Worm (Caenorhabditis elegans): Measurements from ENCODE around the gene R09E10.6.

ce11 chrIV:10243276-10243675 lies 50.7 kb downstream of the R09E10.6 start, which contains the start of gene tkt-1:
- no peak for TF ChIP-seq T22C8.4 (GFP tag; IDR thresholded peaks at IDR 0.05)
- no peak for TF ChIP-seq ztf-29 (GFP tag; IDR thresholded peaks at IDR 0.05)
- no peak for TF ChIP-seq flt-1 (GFP tag; IDR thresholded peaks at IDR 0.05)
- no peak for TF ChIP-seq klf-2 (GFP tag; conservative IDR thresholded peaks at IDR 0.05)
- TF ChIP-seq cog-1 (tag; optimal IDR thresholded peaks at IDR 0.05) = no peak
- no peak for TF ChIP-seq ref-1 (GFP tag; conservative IDR thresholded peaks at IDR 0.05)
- TF ChIP-seq tab-1 (GFP tag; IDR thresholded peaks at IDR 0.05) = no peak
- no peak for TF ChIP-seq ztf-23 (GFP tag; IDR thresholded peaks at IDR 0.05)
- no peak for TF ChIP-seq med-1 (GFP tag; optimal IDR thresholded peaks at IDR 0.05; ENCODE audit: insufficient read depth)

Measured in whole organism, midembryonic.